Worm (Caenorhabditis elegans) whole organism, L2 larva: ENCODE data around the gene Y46H3A.4.
A peak's percentile ranks its signal among the peaks of the same experiment; 100 is the strongest.

Experiments
- alr-1 ChIP-seq: fragments of 150-350 bp; optimal IDR thresholded peaks from 2 replicates; lab custom pipeline; 2014; ENCODE audit warnings: missing biosample characterization, missing genetic modification characterization
- ama-1 ChIP-seq: fragments of 150-350 bp; optimal IDR thresholded peaks from 2 replicates; lab custom pipeline; 2018; ENCODE audit warnings: inconsistent platforms
- ceh-82 ChIP-seq: fragments of 150-350 bp; optimal IDR thresholded peaks from 2 replicates; lab custom pipeline; 2014; ENCODE audit warnings: missing biosample characterization, missing genetic modification characterization
- egl-27 ChIP-seq: sonication (generic microtip); optimal IDR thresholded peaks from 3 replicates; lab custom pipeline; 2017; ENCODE audit warnings: missing biosample characterization, missing genetic modification reagents, missing genetic modification characterization
- elt-1 ChIP-seq: fragments of 150-350 bp; optimal IDR thresholded peaks from 2 replicates; lab custom pipeline; 2014; ENCODE audit warnings: missing biosample characterization, missing genetic modification characterization
- lin-13 ChIP-seq: fragments of 150-350 bp; optimal IDR thresholded peaks from 2 replicates; lab custom pipeline; 2014; ENCODE audit warnings: missing biosample characterization, missing genetic modification reagents, missing genetic modification characterization
- lsy-2 ChIP-seq, 2 experiments: fragments of 150-350 bp in 1 of 2; sonication (generic microtip) in 1 of 2; optimal IDR thresholded peaks; 2 replicates each; lab custom pipeline; 2014 to 2017; ENCODE audit warnings: missing biosample characterization in 2 of 2, missing genetic modification characterization in 2 of 2
- nhr-11 ChIP-seq: fragments of 150-350 bp; optimal IDR thresholded peaks from 2 replicates; lab custom pipeline; 2014; ENCODE audit warnings: missing biosample characterization, missing genetic modification characterization
- nhr-129 ChIP-seq: fragments of 150-350 bp; optimal IDR thresholded peaks from 2 replicates; lab custom pipeline; 2014; ENCODE audit warnings: missing biosample characterization, missing genetic modification characterization
- nhr-237 ChIP-seq: fragments of 150-350 bp; optimal IDR thresholded peaks from 2 replicates; lab custom pipeline; 2014; ENCODE audit warnings: missing biosample characterization, missing genetic modification characterization
- snpc-4 ChIP-seq: fragments of 150-350 bp; optimal IDR thresholded peaks from 2 replicates; lab custom pipeline; 2014; ENCODE audit warnings: missing biosample characterization, missing genetic modification characterization
- zag-1 ChIP-seq: fragments of 150-350 bp; optimal IDR thresholded peaks from 2 replicates; lab custom pipeline; 2014; ENCODE audit warnings: missing biosample characterization, missing genetic modification characterization

ce11 chrV:1771727-1772126 is 39.2 kb downstream of the Y46H3A.4 start, which contains the start of gene dhs-13:
- TF ChIP-seq egl-27 (tag; lab: Kevin White, UChicago): no peak
- TF ChIP-seq alr-1: no peak
- no peak for TF ChIP-seq nhr-237 (tag; lab: Kevin White, UChicago)
- TF ChIP-seq nhr-129 (tag; lab: Kevin White, UChicago): peak; percentile 62
- TF ChIP-seq elt-1: no peak
- no peak for TF ChIP-seq zag-1
- TF ChIP-seq lin-13: no peak
- no peak for TF ChIP-seq ama-1 (lab: Kevin White, UChicago)
- no peak for TF ChIP-seq snpc-4 (tag; lab: Kevin White, UChicago)
- peak in 1 of 2 experiments; percentile 5 for TF ChIP-seq lsy-2 (tag; optimal IDR thresholded peaks at IDR 0.05; lab: Kevin White, UChicago)
- TF ChIP-seq ceh-82 (tag; lab: Kevin White, UChicago): no peak
- TF ChIP-seq nhr-11 (tag; lab: Kevin White, UChicago): no peak
